Fruit fly (Drosophila melanogaster): ENCODE results near the gene Pdxk.

DNA sequence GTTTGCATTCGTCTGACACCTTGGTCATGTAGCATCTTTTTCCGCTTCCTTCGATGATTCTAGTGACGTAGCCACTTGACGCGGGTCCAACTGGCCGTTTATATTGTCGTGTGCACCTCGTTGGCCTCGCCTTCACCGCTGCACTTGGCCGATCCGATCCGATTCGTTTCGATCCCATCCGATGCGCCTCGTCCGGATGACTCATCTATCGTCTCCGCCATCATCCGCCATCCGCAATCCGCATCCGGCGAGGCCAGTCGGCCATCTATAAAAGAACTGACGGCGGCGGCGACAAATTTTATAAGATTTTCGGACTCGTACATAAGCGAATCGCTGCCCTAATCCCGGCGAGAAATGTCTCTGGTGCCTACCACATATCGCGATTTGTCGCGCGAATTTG is 15.0 kb downstream of the Pdxk start, which contains the start of gene CG4461:
- TF ChIP-seq Clk (GFP tag; optimal IDR thresholded peaks at IDR 0.05): no peak
- no peak for TF ChIP-seq CG33017 (tag; optimal IDR thresholded peaks at IDR 0.05)
- no peak for TF ChIP-seq Hr96 (GFP tag; optimal IDR thresholded peaks at IDR 0.05)
- TF ChIP-seq Mnt (GFP tag; optimal IDR thresholded peaks at IDR 0.05): no peak
- TF ChIP-seq CG7101 (tag; optimal IDR thresholded peaks at IDR 0.05): no peak
- TF ChIP-seq CG7045 (GFP tag; optimal IDR thresholded peaks at IDR 0.05): no peak
- no peak for TF ChIP-seq cic (GFP tag; optimal IDR thresholded peaks at IDR 0.05)
- TF ChIP-seq CG5204 (GFP tag; optimal IDR thresholded peaks at IDR 0.05): no peak
- TF ChIP-seq kay (GFP tag; ENCODE audit: borderline replicate concordance): no peak
- no peak for TF ChIP-seq Crg-1 (GFP tag; optimal IDR thresholded peaks at IDR 0.05)

Measured in whole organism, adult.